Worm (Caenorhabditis elegans): Measurements from ENCODE around the gene F32D8.15.

The F32D8.15 gene

ce11 chrV:10909071-10909470 lies 5.2 kb downstream of the F32D8.15 start, which contains the start of gene zzz-1:
Gene zzz-1, minus strand, starts transcription at chrV:10909171.
- TF ChIP-seq Y79H2A.3 (GFP tag; conservative IDR thresholded peaks at IDR 0.05) (no peak), dox-1 (GFP tag; IDR thresholded peaks at IDR 0.05) (no peak), Y56A3A.18 (GFP tag; IDR thresholded peaks at IDR 0.05) (no peak), unc-62 (GFP tag; optimal IDR thresholded peaks at IDR 0.05) (no peak), hlh-26 (GFP tag; conservative IDR thresholded peaks at IDR 0.05) (no peak), hlh-12 (tag; optimal IDR thresholded peaks at IDR 0.05) (no peak), dpl-1 (GFP tag; optimal IDR thresholded peaks at IDR 0.05) (no peak), let-526 (GFP tag; IDR thresholded peaks at IDR 0.05) (no peak), egl-18 (GFP tag; IDR thresholded peaks at IDR 0.05) (no peak)

ce11 chrV:10909959-10910358 lies 6.1 kb downstream of the F32D8.15 start:
- TF ChIP-seq zfh-2 (GFP tag; conservative IDR thresholded peaks at IDR 0.05) (no peak), ztf-26 (tag; optimal IDR thresholded peaks at IDR 0.05) (no peak), F37B4.10 (GFP tag; IDR thresholded peaks at IDR 0.05) (no peak), aptf-2 (GFP tag; conservative IDR thresholded peaks at IDR 0.05) (no peak), mel-28 (tag; optimal IDR thresholded peaks at IDR 0.05; ENCODE audit: borderline replicate concordance) (no peak), hmg-1.2 (GFP tag; IDR thresholded peaks at IDR 0.05) (no peak), F52B5.7 (tag; optimal IDR thresholded peaks at IDR 0.05) (no peak), ceh-91 (GFP tag; IDR thresholded peaks at IDR 0.05) (no peak), K12H6.12 (tag; optimal IDR thresholded peaks at IDR 0.05) (no peak), B0336.3 (GFP tag; IDR thresholded peaks at IDR 0.05) (no peak), F10E7.11 (tag; optimal IDR thresholded peaks at IDR 0.05) (no peak), ztf-6 (GFP tag; IDR thresholded peaks at IDR 0.05) (no peak), ekl-4 (GFP tag; IDR thresholded peaks at IDR 0.05) (no peak), F57C9.4 (tag; optimal IDR thresholded peaks at IDR 0.05) (no peak), lin-54 (GFP tag; optimal IDR thresholded peaks at IDR 0.05) (no peak), ceh-100 (GFP tag; IDR thresholded peaks at IDR 0.05) (no peak)

ce11 chrV:10915922-10916321 lies 12.1 kb downstream of the F32D8.15 start:
- no peak for TF ChIP-seq ekl-4 (GFP tag; IDR thresholded peaks at IDR 0.05)
- TF ChIP-seq bed-2 (GFP tag; IDR thresholded peaks at IDR 0.05) = no peak
- no peak for TF ChIP-seq unc-62 (GFP tag; optimal IDR thresholded peaks at IDR 0.05)
- TF ChIP-seq F23B12.7 (tag; optimal IDR thresholded peaks at IDR 0.05; ENCODE audit: insufficient read depth) = no peak
- no peak for TF ChIP-seq somi-1 (GFP tag; optimal IDR thresholded peaks at IDR 0.05)
- no peak for TF ChIP-seq pbrm-1 (GFP tag; IDR thresholded peaks at IDR 0.05)
- TF ChIP-seq F52B5.7 (tag; optimal IDR thresholded peaks at IDR 0.05) = no peak
- TF ChIP-seq athp-1 (tag; optimal IDR thresholded peaks at IDR 0.05) = no peak
- no peak for TF ChIP-seq hsf-1 (GFP tag; IDR thresholded peaks at IDR 0.05)
- no peak for TF ChIP-seq ztf-26 (tag; optimal IDR thresholded peaks at IDR 0.05)
- no peak for TF ChIP-seq attf-6 (GFP tag; IDR thresholded peaks at IDR 0.05)
- TF ChIP-seq lag-1 (GFP tag; IDR thresholded peaks at IDR 0.05) = no peak
- no peak for TF ChIP-seq snpc-4 (GFP tag; optimal IDR thresholded peaks at IDR 0.05)
- no peak for TF ChIP-seq snpc-4 (tag; optimal IDR thresholded peaks at IDR 0.05)
- TF ChIP-seq Y53G8AR.9 (GFP tag; conservative IDR thresholded peaks at IDR 0.05) = no peak
- no peak for TF ChIP-seq rcor-1 (GFP tag; IDR thresholded peaks at IDR 0.05)
- TF ChIP-seq madf-3 (GFP tag; IDR thresholded peaks at IDR 0.05) = no peak

Data from whole organism, young adult.